Worm (Caenorhabditis elegans): ENCODE results near the gene idhg-1.

The idhg-1 gene

DNA sequence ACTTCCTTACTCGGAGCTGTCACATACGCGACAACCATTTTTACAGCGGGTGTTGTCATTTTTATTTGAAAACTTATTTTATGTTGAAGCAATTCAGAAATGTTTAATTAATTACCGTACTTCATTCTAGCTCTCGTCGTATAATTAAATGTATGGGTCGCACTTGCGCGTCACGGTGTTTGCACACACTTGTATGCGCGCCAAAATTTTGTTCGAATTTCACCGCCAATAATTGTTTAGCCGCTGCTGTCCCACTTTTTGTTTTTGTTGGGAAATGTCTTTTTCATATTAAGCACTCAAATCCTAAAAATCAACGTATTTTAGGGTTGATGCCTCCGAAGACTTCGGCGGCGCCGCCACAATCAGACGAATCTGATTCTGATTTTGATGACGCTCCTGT is 18.6 kb downstream of the idhg-1 start, which contains the start of the genes F35G12.7 and smc-4 (continued):
- TF ChIP-seq ceh-40 (GFP tag; IDR thresholded peaks at IDR 0.05) (no peak), fkh-3 (tag; optimal IDR thresholded peaks at IDR 0.05) (no peak), lag-1 (GFP tag; IDR thresholded peaks at IDR 0.05) (no peak), F57C9.4 (tag; optimal IDR thresholded peaks at IDR 0.05) (no peak), mxl-1 (tag; optimal IDR thresholded peaks at IDR 0.05) (no peak), lin-40 (tag; optimal IDR thresholded peaks at IDR 0.05) (no peak), K12H6.12 (tag; optimal IDR thresholded peaks at IDR 0.05) (no peak), mes-4 (tag; optimal IDR thresholded peaks at IDR 0.05) (no peak), him-1 (tag; optimal IDR thresholded peaks at IDR 0.05) (peak; percentile 47), egrh-3 (GFP tag; IDR thresholded peaks at IDR 0.05) (no peak), nhr-90 (tag; optimal IDR thresholded peaks at IDR 0.05) (no peak), akir-1 (GFP tag; optimal IDR thresholded peaks at IDR 0.05) (no peak), hsf-1 (GFP tag; IDR thresholded peaks at IDR 0.05) (peak; percentile 58; the same call in 1 of the 2 replicates), let-607 (tag; optimal IDR thresholded peaks at IDR 0.05) (no peak), tlf-1 (GFP tag; optimal IDR thresholded peaks at IDR 0.05) (peak; percentile 62), F22D6.2 (tag; optimal IDR thresholded peaks at IDR 0.05) (no peak), ceh-79 (tag; optimal IDR thresholded peaks at IDR 0.05) (no peak), hrde-1 (tag; optimal IDR thresholded peaks at IDR 0.05; ENCODE audit: borderline replicate concordance) (no peak), Y95B8A.8 (GFP tag; IDR thresholded peaks at IDR 0.05) (no peak), aptf-3 (GFP tag; IDR thresholded peaks at IDR 0.05) (no peak), athp-1 (tag; optimal IDR thresholded peaks at IDR 0.05) (no peak), snpc-3.4 (tag; optimal IDR thresholded peaks at IDR 0.05) (peak; percentile 76), zim-3 (tag; optimal IDR thresholded peaks at IDR 0.05) (no peak), egl-44 (GFP tag; IDR thresholded peaks at IDR 0.05) (no peak), Y53F4B.3 (GFP tag; IDR thresholded peaks at IDR 0.05) (no peak), nfyb-1 (GFP tag; IDR thresholded peaks at IDR 0.05) (peak; percentile 67), egl-18 (GFP tag; IDR thresholded peaks at IDR 0.05) (no peak), ZK185.1 (tag; optimal IDR thresholded peaks at IDR 0.05; ENCODE audit: poor library complexity, severe bottlenecking) (no peak), chd-7 (tag; optimal IDR thresholded peaks at IDR 0.05) (no peak), sptf-2 (GFP tag; optimal IDR thresholded peaks at IDR 0.05) (no peak), xnd-1 (tag; optimal IDR thresholded peaks at IDR 0.05) (peak; percentile 63), rec-8 (tag; optimal IDR thresholded peaks at IDR 0.05) (no peak), ets-4 (GFP tag; optimal IDR thresholded peaks at IDR 0.05) (no peak), snpc-1.3 (tag; optimal IDR thresholded peaks at IDR 0.05; ENCODE audit: insufficient read depth) (peak; percentile 24), F55B11.4 (tag; optimal IDR thresholded peaks at IDR 0.05; ENCODE audit: borderline replicate concordance, insufficient read depth) (no peak), Y67H2A.10 (GFP tag; conservative IDR thresholded peaks at IDR 0.05) (no peak), rcor-1 (GFP tag; IDR thresholded peaks at IDR 0.05) (peak; percentile 40; the same call in 1 of the 2 replicates)

DNA sequence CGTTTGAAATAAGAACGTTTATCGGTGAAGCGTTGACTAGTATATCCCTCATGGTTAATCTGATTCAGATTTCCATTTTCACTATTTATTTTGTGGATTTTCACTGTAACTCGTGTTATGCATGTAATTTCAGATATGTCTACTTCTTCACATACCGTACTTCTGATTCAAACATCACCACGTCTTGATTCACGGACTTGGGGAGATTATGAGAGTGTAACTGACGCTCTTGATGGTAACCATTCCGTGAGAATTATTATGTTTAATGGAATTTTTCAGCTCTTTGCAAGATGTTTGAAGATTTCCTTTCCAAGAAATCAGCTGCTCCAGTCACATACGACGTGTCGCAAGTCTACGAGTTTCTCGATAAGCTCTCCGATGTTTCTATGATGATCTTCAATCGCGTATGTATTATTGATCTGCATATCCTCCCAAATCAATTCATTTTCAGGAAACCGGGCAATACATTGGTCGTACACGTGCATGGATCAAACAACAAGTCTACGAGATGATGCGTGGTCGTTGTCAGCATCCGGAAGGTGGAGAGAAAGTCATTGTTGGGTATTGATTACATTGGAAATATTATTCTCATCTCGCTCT is 24.6 kb downstream of the idhg-1 start, which contains the start of gene erh-2:
Gene erh-2, plus strand, starts transcription at position 134 of the 600 bp plus-strand sequence.
- TF ChIP-seq nhr-179 (tag; optimal IDR thresholded peaks at IDR 0.05), result no peak
- 0 out of 2 replicates have a peak, but pooled peaks have one; percentile 6 for TF ChIP-seq rcor-1 (GFP tag; IDR thresholded peaks at IDR 0.05)
- 0 out of 2 replicates have a peak, but pooled peaks have one; percentile 59 for TF ChIP-seq madf-3 (GFP tag; IDR thresholded peaks at IDR 0.05)
- TF ChIP-seq dpff-1 (tag; optimal IDR thresholded peaks at IDR 0.05), result no peak
- TF ChIP-seq pbrm-1 (GFP tag; IDR thresholded peaks at IDR 0.05), result no peak
- TF ChIP-seq nhr-90 (tag; optimal IDR thresholded peaks at IDR 0.05), result no peak
- peak; percentile 35; the same call in 1 of the 2 replicates for TF ChIP-seq madf-6 (GFP tag; IDR thresholded peaks at IDR 0.05)
- no peak for TF ChIP-seq let-607 (tag; optimal IDR thresholded peaks at IDR 0.05)
- TF ChIP-seq ZK185.1 (tag; optimal IDR thresholded peaks at IDR 0.05; ENCODE audit: poor library complexity, severe bottlenecking), result no peak
- TF ChIP-seq attf-6 (GFP tag; IDR thresholded peaks at IDR 0.05), result 0 out of 2 replicates have a peak, but pooled peaks have one; percentile 30
- TF ChIP-seq F49E8.2 (tag; optimal IDR thresholded peaks at IDR 0.05; ENCODE audit: insufficient read depth), result peak; percentile 61
- peak in 1 of 3 experiments; percentile 21 for TF ChIP-seq lin-35 (GFP tag; optimal IDR thresholded peaks at IDR 0.05)
- no peak for TF ChIP-seq Y79H2A.3 (GFP tag; conservative IDR thresholded peaks at IDR 0.05)
- TF ChIP-seq T26A5.8 (tag; optimal IDR thresholded peaks at IDR 0.05), result no peak

All from whole organism, young adult.